Worm (Caenorhabditis elegans) whole organism, mixed stage, embryonic: ENCODE results near the gene srbc-20.

Experiments
- ceh-43 ChIP-seq: fragments of 200-800 bp; sonication (Bioruptor generic); optimal IDR thresholded peaks from 2 replicates; lab custom pipeline; 2018; ENCODE audit warnings: mild to moderate bottlenecking, missing genetic modification characterization, moderate library complexity, missing compliant biosample characterization
- mab-5 ChIP-seq: fragments of 150-350 bp; optimal IDR thresholded peaks from 2 replicates; lab custom pipeline; 2014; ENCODE audit warnings: missing biosample characterization, missing genetic modification characterization
- mls-2 ChIP-seq: sonication (generic microtip); optimal IDR thresholded peaks from 2 replicates; lab custom pipeline; 2016; ENCODE audit warnings: mild to moderate bottlenecking, missing genetic modification characterization, moderate library complexity, missing compliant biosample characterization
- unc-39 ChIP-seq: fragments of 150-350 bp; optimal IDR thresholded peaks from 2 replicates; lab custom pipeline; 2014; ENCODE audit warnings: missing biosample characterization, missing genetic modification characterization
- unc-62 ChIP-seq: fragments of 150-350 bp; optimal IDR thresholded peaks from 2 replicates; lab custom pipeline; 2014; ENCODE audit warnings: missing biosample characterization, missing genetic modification reagents, missing genetic modification characterization

DNA sequence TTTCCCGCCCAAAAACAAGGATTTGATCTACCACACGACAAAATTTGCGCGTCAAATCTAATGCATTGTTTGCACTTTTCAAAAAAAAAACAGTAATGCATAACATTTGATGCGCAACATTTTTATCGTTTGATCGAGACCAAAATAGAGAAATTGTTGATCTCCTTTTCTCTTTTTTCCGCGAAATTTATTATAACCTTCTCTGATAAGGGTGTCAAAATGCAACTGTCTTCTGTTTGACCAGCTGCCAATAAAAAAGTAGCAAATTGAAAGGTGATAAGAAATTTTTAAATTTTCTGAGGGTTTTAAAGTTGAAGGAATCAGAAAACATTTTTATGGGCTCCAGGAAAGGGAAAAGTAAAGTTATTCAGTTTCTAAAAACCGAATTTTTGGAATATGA lies 9.9 kb upstream of the srbc-20 start:
- TF ChIP-seq unc-62 (GFP tag; lab: Kevin White, UChicago) (no peak), mab-5 (tag; lab: Kevin White, UChicago) (no peak), unc-39 (tag; lab: Kevin White, UChicago) (no peak), ceh-43 (GFP tag; lab: Kevin White, UChicago) (no peak), mls-2 (tag; lab: Kevin White, UChicago) (no peak)
